Fruit fly (Drosophila melanogaster): Measurements from ENCODE around the gene CG18666.

DNA sequence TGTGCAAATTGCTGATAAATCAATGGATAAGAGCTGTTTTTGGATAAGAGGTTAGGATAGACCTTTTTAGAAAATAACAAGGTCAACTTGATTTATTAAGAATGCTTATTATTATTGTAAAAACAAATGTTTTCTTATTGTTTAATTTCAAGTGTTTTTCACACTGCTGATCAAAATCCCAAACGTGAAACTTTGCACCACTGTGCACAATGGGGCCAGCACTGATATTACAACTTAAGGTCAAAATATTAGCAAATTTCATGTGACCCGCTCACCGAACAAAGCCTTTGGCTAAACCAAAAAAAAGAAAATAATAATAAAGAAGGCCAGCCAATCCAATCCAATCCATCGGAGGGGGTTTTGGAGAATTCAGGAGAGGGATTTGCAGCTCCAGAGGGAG is 11.8 kb upstream of the CG18666 start:
- TF ChIP-seq ttk (optimal IDR thresholded peaks at IDR 0.05) (no peak), psq (optimal IDR thresholded peaks at IDR 0.05) (no peak), insv (optimal IDR thresholded peaks at IDR 0.05) (no peak), Myc (optimal IDR thresholded peaks at IDR 0.05) (no peak), h (optimal IDR thresholded peaks at IDR 0.05) (no peak)
